Worm (Caenorhabditis elegans): ENCODE measurements around the gene F47D12.7.

ce11 chrIII:6245728-6246127, 50.1 kb downstream of the F47D12.7 start, which contains the start of gene bcas-2:
- TF ChIP-seq tbx-37 (GFP tag; conservative IDR thresholded peaks at IDR 0.05) (no peak), ama-1 (optimal IDR thresholded peaks at IDR 0.05) (no peak), flt-1 (GFP tag; IDR thresholded peaks at IDR 0.05) (no peak)

All from whole organism, early embryonic.